Fruit fly (Drosophila melanogaster): Measurements from ENCODE around the gene dgt6.

DNA sequence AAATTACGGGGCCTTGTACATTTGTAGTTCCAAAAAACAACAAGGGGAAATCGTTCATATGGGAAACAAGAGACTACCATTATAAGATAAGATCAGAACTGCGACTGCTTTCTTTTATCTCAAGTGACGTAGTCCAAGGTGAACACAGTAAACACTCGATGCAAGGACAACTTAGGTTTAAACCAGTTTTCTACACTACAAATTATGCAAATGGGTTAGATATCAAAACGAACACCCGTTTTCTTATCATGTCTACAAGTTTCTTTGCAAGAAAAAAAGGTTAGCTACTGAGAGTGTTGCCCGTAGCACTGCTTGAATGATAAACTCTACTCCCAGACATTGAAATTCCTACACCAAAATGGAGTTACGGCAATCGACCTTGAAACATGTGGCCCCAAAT is 6.6 kb downstream of the dgt6 start:
- TF ChIP-seq psq (optimal IDR thresholded peaks at IDR 0.05) (no peak), CG8478 (optimal IDR thresholded peaks at IDR 0.05) (no peak), pan (optimal IDR thresholded peaks at IDR 0.05) (no peak), Dll (optimal IDR thresholded peaks at IDR 0.05) (no peak)

Data from whole organism.